Fruit fly (Drosophila melanogaster) whole organism, prepupa: ENCODE data around the gene CG14811.

Source experiments
- CG3032 ChIP-seq: fragments of 200-800 bp; optimal IDR thresholded peaks from 2 replicates; lab custom pipeline; 2019; ENCODE audit warnings: missing biosample characterization, mild to moderate bottlenecking, missing genetic modification characterization, moderate library complexity
- CG34406 ChIP-seq: fragments of 200-800 bp; sonication (Bioruptor generic); optimal IDR thresholded peaks from 3 replicates; lab custom pipeline; 2016; ENCODE audit warnings: missing biosample characterization, missing genetic modification characterization
- CG8319 ChIP-seq: fragments of 200-800 bp; sonication (Bioruptor generic); optimal IDR thresholded peaks from 3 replicates; lab custom pipeline; 2016; ENCODE audit warnings: missing biosample characterization, missing genetic modification characterization
- CG9139 ChIP-seq: fragments of 200-800 bp; sonication (Bioruptor generic); optimal IDR thresholded peaks from 3 replicates; lab custom pipeline; 2017; ENCODE audit warnings: missing biosample characterization, mild to moderate bottlenecking, missing genetic modification characterization
- Ets96B ChIP-seq: fragments of 200-800 bp; optimal IDR thresholded peaks from 2 replicates; lab custom pipeline; 2019; ENCODE audit warnings: missing biosample characterization, mild to moderate bottlenecking, missing genetic modification characterization, moderate library complexity
- Gug ChIP-seq: fragments of 200-800 bp; sonication (Bioruptor generic); IDR thresholded peaks from 2 replicates; pipeline ENCODE4 v1.3.6; 2022; ENCODE audit warnings: missing biosample characterization, missing genetic modification characterization
- Met ChIP-seq: fragments of 200-800 bp; sonication (Bioruptor generic); optimal IDR thresholded peaks from 3 replicates; lab custom pipeline; 2016; ENCODE audit warnings: missing biosample characterization, missing genetic modification characterization
- Sox15 ChIP-seq: fragments of 200-800 bp; sonication (Bioruptor generic); optimal IDR thresholded peaks from 3 replicates; lab custom pipeline; 2016; ENCODE audit warnings: missing biosample characterization, missing genetic modification characterization
- achi ChIP-seq: fragments of 200-800 bp; sonication (Bioruptor generic); optimal IDR thresholded peaks from 3 replicates; lab custom pipeline; 2016; ENCODE audit warnings: missing biosample characterization, missing genetic modification characterization
- fd59A ChIP-seq: fragments of 200-800 bp; sonication (Bioruptor generic); optimal IDR thresholded peaks from 2 replicates; lab custom pipeline; 2017; ENCODE audit warnings: missing biosample characterization, mild to moderate bottlenecking, missing genetic modification characterization, missing genetic modification reagents
- fkh ChIP-seq: fragments of 200-800 bp; sonication (Bioruptor generic); optimal IDR thresholded peaks from 3 replicates; lab custom pipeline; 2017; ENCODE audit warnings: missing biosample characterization, mild to moderate bottlenecking, missing genetic modification characterization, moderate library complexity
- ss ChIP-seq, 2 experiments: fragments of 200-800 bp; sonication (Bioruptor generic); optimal IDR thresholded peaks; 2 replicates in 1 of 2; 3 replicates in 1 of 2; lab custom pipeline; 2017 to 2018; ENCODE audit warnings: mild to moderate bottlenecking in 2 of 2, missing biosample characterization in 2 of 2, missing genetic modification characterization in 2 of 2, moderate library complexity in 1 of 2
- topi ChIP-seq: fragments of 200-800 bp; sonication (Bioruptor generic); optimal IDR thresholded peaks from 3 replicates; lab custom pipeline; 2016; ENCODE audit warnings: missing biosample characterization, missing genetic modification characterization
- vri ChIP-seq: fragments of 200-800 bp; sonication (Bioruptor generic); optimal IDR thresholded peaks from 3 replicates; lab custom pipeline; 2016; ENCODE audit warnings: missing biosample characterization, mild to moderate bottlenecking, missing genetic modification characterization

DNA sequence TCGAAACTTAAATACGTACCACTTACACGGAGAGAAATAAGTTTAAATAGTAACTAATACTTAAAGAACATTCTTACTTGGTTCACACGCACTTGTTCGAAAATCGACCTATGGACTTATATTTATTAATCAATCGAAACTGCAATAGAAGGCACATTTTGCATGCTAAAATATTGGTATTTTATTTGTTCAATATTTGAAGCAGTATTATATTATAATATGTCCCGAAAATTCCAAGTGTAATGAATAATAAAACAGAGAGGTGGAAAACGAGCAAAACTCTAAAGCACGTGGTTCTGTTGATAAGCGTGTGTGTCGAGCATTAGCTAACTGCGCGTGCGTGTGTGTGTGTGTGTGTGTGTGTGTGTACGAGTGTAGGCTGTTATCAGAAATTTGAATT lies 27.7 kb upstream of the CG14811 start:
- no peak for TF ChIP-seq Sox15
- peak; percentile 11 for TF ChIP-seq topi (GFP tag; lab: Kevin White, UChicago)
- no peak for TF ChIP-seq Gug (GFP tag; lab: Robert Waterston, UW)
- TF ChIP-seq Ets96B (tag; lab: Kevin White, UChicago): no peak
- TF ChIP-seq achi (GFP tag; lab: Kevin White, UChicago): peak; percentile 9
- TF ChIP-seq fd59A (GFP tag; lab: Kevin White, UChicago): no peak
- TF ChIP-seq CG9139 (GFP tag; lab: Kevin White, UChicago): no peak
- peak; percentile 69 for TF ChIP-seq fkh (GFP tag; lab: Kevin White, UChicago)
- TF ChIP-seq ss (GFP tag; optimal IDR thresholded peaks at IDR 0.05; lab: Kevin White, UChicago): no peak
- TF ChIP-seq CG8319: no peak
- TF ChIP-seq Met (GFP tag; lab: Kevin White, UChicago): peak; percentile 42
- no peak for TF ChIP-seq CG34406 (GFP tag; lab: Kevin White, UChicago)
- TF ChIP-seq vri (GFP tag; lab: Kevin White, UChicago): peak; percentile 85
- TF ChIP-seq CG3032 (tag; lab: Kevin White, UChicago): no peak
